Worm (Caenorhabditis elegans): Measurements from ENCODE around the gene acr-25.

acr-25 gene

ce11 chrIV:6464005-6464404 lies at the start of gene acr-25:
Gene acr-25, plus strand, starts transcription at chrIV:6464305.
- TF ChIP-seq sox-4 (tag; optimal IDR thresholded peaks at IDR 0.05) (no peak), unc-130 (tag; optimal IDR thresholded peaks at IDR 0.05) (no peak), nhr-90 (tag; optimal IDR thresholded peaks at IDR 0.05; ENCODE audit: poor library complexity) (no peak), zip-4 (GFP tag; optimal IDR thresholded peaks at IDR 0.05) (no peak), fkh-10 (GFP tag; optimal IDR thresholded peaks at IDR 0.05) (no peak), nhr-84 (tag; optimal IDR thresholded peaks at IDR 0.05) (no peak), snpc-4 (tag; optimal IDR thresholded peaks at IDR 0.05) (no peak), rnt-1 (tag; optimal IDR thresholded peaks at IDR 0.05) (no peak), ceh-90 (tag; optimal IDR thresholded peaks at IDR 0.05) (no peak), unc-98 (GFP tag; IDR thresholded peaks at IDR 0.05) (no peak)

- TF ChIP-seq hlh-4 (tag; optimal IDR thresholded peaks at IDR 0.05) (no peak), egl-13 (tag; optimal IDR thresholded peaks at IDR 0.05) (no peak), ztf-11 (tag; optimal IDR thresholded peaks at IDR 0.05) (peak in 1 of 2 experiments; percentile 9), lin-14 (GFP tag; optimal IDR thresholded peaks at IDR 0.05) (no peak), dpl-1 (GFP tag; optimal IDR thresholded peaks at IDR 0.05) (peak; percentile 95 to 97 (median 96)), tlp-1 (tag; optimal IDR thresholded peaks at IDR 0.05) (no peak), aha-1 (tag; optimal IDR thresholded peaks at IDR 0.05) (no peak), unc-86 (tag; optimal IDR thresholded peaks at IDR 0.05) (peak; percentile 60), jun-1 (tag; optimal IDR thresholded peaks at IDR 0.05) (no peak), sup-37 (GFP tag; optimal IDR thresholded peaks at IDR 0.05) (no peak), nhr-47 (tag; optimal IDR thresholded peaks at IDR 0.05) (peak; percentile 77), fos-1 (tag; optimal IDR thresholded peaks at IDR 0.05) (peak; percentile 6), ceh-82 (tag; optimal IDR thresholded peaks at IDR 0.05) (peak; percentile 53 to 75 (median 55)), tbx-2 (tag; optimal IDR thresholded peaks at IDR 0.05) (peak; percentile 60), efl-1 (optimal IDR thresholded peaks at IDR 0.05) (peak; percentile 85 to 97), efl-1 (GFP tag; optimal IDR thresholded peaks at IDR 0.05 in 1 of 2) (peak; percentile 97 to 99), pqm-1 (tag; optimal IDR thresholded peaks at IDR 0.05) (no peak), fkh-4 (tag; optimal IDR thresholded peaks at IDR 0.05; ENCODE audit: borderline replicate concordance) (no peak), lin-39 (tag; optimal IDR thresholded peaks at IDR 0.05) (no peak), lsy-2 (tag; optimal IDR thresholded peaks at IDR 0.05) (peak; percentile 75 to 87), sox-4 (tag; optimal IDR thresholded peaks at IDR 0.05) (no peak), C04F5.9 (tag; optimal IDR thresholded peaks at IDR 0.05) (peak; percentile 19), elt-2 (tag; optimal IDR thresholded peaks at IDR 0.05) (no peak), nhr-19 (GFP tag; conservative IDR thresholded peaks at IDR 0.05) (peak; percentile 50; the same call in 1 of the 2 replicates), fkh-10 (GFP tag; optimal IDR thresholded peaks at IDR 0.05) (no peak), dsc-1 (tag; optimal IDR thresholded peaks at IDR 0.05) (peak; percentile 47), swsn-7 (tag; optimal IDR thresholded peaks at IDR 0.05) (peak; percentile 63), irx-1 (tag; optimal IDR thresholded peaks at IDR 0.05) (peak; percentile 41), nhr-12 (tag; optimal IDR thresholded peaks at IDR 0.05) (no peak), mdl-1 (tag; optimal IDR thresholded peaks at IDR 0.05) (peak in 1 of 2 experiments; percentile 13), lir-3 (tag; optimal IDR thresholded peaks at IDR 0.05; ENCODE audit: poor library complexity) (peak; percentile 13), sptf-1 (tag; optimal IDR thresholded peaks at IDR 0.05) (no peak), ztf-4 (tag; optimal IDR thresholded peaks at IDR 0.05) (no peak), snpc-4 (tag; optimal IDR thresholded peaks at IDR 0.05) (no peak), zip-4 (GFP tag; optimal IDR thresholded peaks at IDR 0.05) (no peak), unc-30 (tag; optimal IDR thresholded peaks at IDR 0.05) (no peak), blmp-1 (tag; optimal IDR thresholded peaks at IDR 0.05) (no peak), grh-1 (GFP tag; IDR thresholded peaks at IDR 0.05) (peak; percentile 19; the same call in 1 of the 2 replicates), elt-3 (tag; optimal IDR thresholded peaks at IDR 0.05) (peak in 1 of 6 experiments; percentile 34), nhr-77 (tag; optimal IDR thresholded peaks at IDR 0.05) (peak; percentile 55), unc-62 (GFP tag; optimal IDR thresholded peaks at IDR 0.05) (no peak), ceh-63 (GFP tag; optimal IDR thresholded peaks at IDR 0.05) (no peak), egl-27 (tag; optimal IDR thresholded peaks at IDR 0.05) (no peak), nhr-76 (tag; optimal IDR thresholded peaks at IDR 0.05) (no peak), ceh-90 (tag; optimal IDR thresholded peaks at IDR 0.05) (no peak), nhr-90 (tag; optimal IDR thresholded peaks at IDR 0.05; ENCODE audit: poor library complexity) (peak; percentile 49)
Observed at ce11 chrIV:6415149-6415548, 49.0 kb upstream of the acr-25 start, which contains the start of gene exos-2. Gene exos-2, plus strand, starts transcription at chrIV:6415478.
